Fruit fly (Drosophila melanogaster): ENCODE data around the gene bbg.

DNA sequence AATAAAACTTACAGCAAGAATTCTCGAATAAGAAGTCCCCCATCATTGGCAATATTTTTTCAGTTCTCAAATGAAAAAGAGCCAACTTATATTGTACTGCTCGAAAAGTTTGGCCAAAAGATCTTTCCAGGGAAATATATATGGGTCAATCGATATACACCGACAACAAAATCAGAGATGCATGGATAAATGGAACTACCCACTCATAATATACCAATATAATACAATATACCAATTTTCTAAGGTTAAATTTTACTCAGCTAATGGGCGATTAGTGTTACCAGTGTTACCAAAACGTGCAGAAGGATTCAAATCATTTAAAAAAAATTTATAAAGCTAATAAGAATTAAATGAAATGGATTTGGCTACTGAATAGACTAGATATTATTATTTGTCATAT, 127.3 kb downstream of the bbg start:
- TF ChIP-seq CG14655 (GFP tag; optimal IDR thresholded peaks at IDR 0.05) (no peak), Pif1A (GFP tag; optimal IDR thresholded peaks at IDR 0.05) (no peak), gl (tag; optimal IDR thresholded peaks at IDR 0.05) (no peak), CG8159 (tag; optimal IDR thresholded peaks at IDR 0.05) (no peak), CG17806 (tag; optimal IDR thresholded peaks at IDR 0.05) (no peak)
